Fruit fly (Drosophila melanogaster): Measurements from ENCODE around the gene Pex19.

Pex19 gene

DNA sequence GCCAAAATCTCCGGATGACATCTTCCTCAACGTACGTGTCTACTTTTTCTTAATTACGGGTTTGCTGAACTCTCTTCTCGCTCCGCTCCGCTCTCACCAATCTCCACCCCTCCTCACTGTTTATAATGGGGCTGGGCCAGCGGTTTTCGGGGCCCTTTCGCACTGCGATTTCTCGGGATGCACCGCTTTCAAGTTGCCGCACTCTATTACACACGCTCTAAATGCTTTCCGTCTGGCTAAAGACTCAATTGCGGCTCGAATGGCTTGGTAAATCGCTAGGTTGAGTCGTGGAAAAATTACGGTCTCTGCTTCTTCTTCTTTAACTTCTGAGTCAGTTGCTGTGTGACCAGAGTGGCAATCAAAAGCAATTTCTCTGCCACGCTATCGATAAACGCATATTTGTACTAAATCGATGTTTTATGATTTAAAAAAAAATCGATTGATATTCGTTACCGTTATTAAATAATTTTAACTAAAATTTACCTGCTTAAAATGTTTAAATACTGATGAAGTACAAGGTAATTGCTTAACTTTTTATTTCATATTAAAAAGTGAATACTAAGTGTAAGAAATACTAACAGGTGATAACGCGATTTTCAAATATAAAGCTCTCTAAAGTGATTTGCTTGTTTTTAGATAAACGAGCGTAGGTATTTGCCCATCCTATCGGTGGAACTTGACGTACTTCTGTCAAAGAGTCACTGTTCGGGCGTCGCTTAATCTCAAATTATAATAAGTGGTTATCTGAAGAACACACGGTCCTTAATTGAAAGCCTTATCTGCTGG lies 17.4 kb downstream of the Pex19 start, which contains the start of the genes Rab6 and Phae1 (continued):
- TF ChIP-seq nau (GFP tag; optimal IDR thresholded peaks at IDR 0.05) (no peak), salm (tag; optimal IDR thresholded peaks at IDR 0.05) (no peak), bowl (GFP tag; IDR thresholded peaks at IDR 0.05) (no peak), lmd (GFP tag; IDR thresholded peaks at IDR 0.05) (no peak), CG17829 (tag; optimal IDR thresholded peaks at IDR 0.05) (peak; percentile 24), CG7963 (GFP tag; IDR thresholded peaks at IDR 0.05; ENCODE audit: partially characterized antibody) (peak; percentile 60; the same call in 1 of the 3 replicates), HLH4C (GFP tag; IDR thresholded peaks at IDR 0.05; ENCODE audit: partially characterized antibody) (peak; percentile 87), trem (tag; optimal IDR thresholded peaks at IDR 0.05) (peak; percentile 77), sens (GFP tag) (peak; percentile 29), bbx (GFP tag; IDR thresholded peaks at IDR 0.05; ENCODE audit: partially characterized antibody) (peak; percentile 83; the same call in 1 of the 2 replicates), CG3995 (GFP tag; optimal IDR thresholded peaks at IDR 0.05) (peak; percentile 89), CoRest (tag; optimal IDR thresholded peaks at IDR 0.05) (peak; percentile 12), CG17361 (GFP tag; IDR thresholded peaks at IDR 0.05) (0 out of 3 replicates have a peak, but pooled peaks have one; percentile 23), ato (GFP tag; IDR thresholded peaks at IDR 0.05; ENCODE audit: partially characterized antibody) (peak; percentile 76), CG31441 (GFP tag; IDR thresholded peaks at IDR 0.05) (peak; percentile 19; the same call in 1 of the 2 replicates), CG14860 (GFP tag; IDR thresholded peaks at IDR 0.05; ENCODE audit: partially characterized antibody) (peak; percentile 75), CG4282 (GFP tag; optimal IDR thresholded peaks at IDR 0.05) (no peak), CG34422 (GFP tag; IDR thresholded peaks at IDR 0.05) (peak; percentile 85; the same call in 1 of the 3 replicates), zen (tag; optimal IDR thresholded peaks at IDR 0.05) (peak; percentile 0), Lpt (GFP tag; optimal IDR thresholded peaks at IDR 0.05) (no peak), nerfin-2 (GFP tag; IDR thresholded peaks at IDR 0.05; ENCODE audit: partially characterized antibody) (peak; percentile 63; the same call in 1 of the 2 replicates), knrl (GFP tag; IDR thresholded peaks at IDR 0.05; ENCODE audit: partially characterized antibody) (peak; percentile 82), slou (GFP tag; optimal IDR thresholded peaks at IDR 0.05) (no peak), amos (GFP tag; IDR thresholded peaks at IDR 0.05; ENCODE audit: partially characterized antibody) (peak; percentile 70), CG15269 (tag; optimal IDR thresholded peaks at IDR 0.05) (no peak), kay (GFP tag; optimal IDR thresholded peaks at IDR 0.05) (peak; percentile 94), unc-4 (GFP tag; IDR thresholded peaks at IDR 0.05; ENCODE audit: partially characterized antibody) (peak; percentile 83), Scr (GFP tag; IDR thresholded peaks at IDR 0.05; ENCODE audit: partially characterized antibody) (peak; percentile 84), Dref (GFP tag; IDR thresholded peaks at IDR 0.05) (peak; percentile 88), hkb (optimal IDR thresholded peaks at IDR 0.05) (no peak), hkb (GFP tag; IDR thresholded peaks at IDR 0.05) (0 out of 2 replicates have a peak, but pooled peaks have one; percentile 34), nmo (GFP tag; optimal IDR thresholded peaks at IDR 0.05) (peak; percentile 44), CkIIα-i1 (GFP tag; IDR thresholded peaks at IDR 0.05) (no peak), Tbp (GFP tag; optimal IDR thresholded peaks at IDR 0.05) (no peak), Myb (GFP tag; optimal IDR thresholded peaks at IDR 0.05) (peak; percentile 92), sna (GFP tag; IDR thresholded peaks at IDR 0.05; ENCODE audit: partially characterized antibody) (peak; percentile 77), NFAT (GFP tag; IDR thresholded peaks at IDR 0.05) (peak; percentile 62; the same call in 1 of the 2 replicates), CG2129 (GFP tag; IDR thresholded peaks at IDR 0.05; ENCODE audit: partially characterized antibody) (peak; percentile 55; the same call in 1 of the 2 replicates), CG2116 (GFP tag; optimal IDR thresholded peaks at IDR 0.05) (peak; percentile 85), ems (GFP tag; optimal IDR thresholded peaks at IDR 0.05) (no peak), gro (GFP tag; optimal IDR thresholded peaks at IDR 0.05) (peak; percentile 29), CG14710 (tag; optimal IDR thresholded peaks at IDR 0.05) (peak; percentile 70), Rx (GFP tag; IDR thresholded peaks at IDR 0.05) (no peak), CG12769 (tag; optimal IDR thresholded peaks at IDR 0.05) (no peak), BEAF-32 (GFP tag; optimal IDR thresholded peaks at IDR 0.05) (peak; percentile 75), Aef1 (GFP tag; IDR thresholded peaks at IDR 0.05) (no peak), phol (tag; optimal IDR thresholded peaks at IDR 0.05) (peak; percentile 27), usp (GFP tag; optimal IDR thresholded peaks at IDR 0.05) (no peak)

Measured in whole organism, embryonic.